Fruit fly (Drosophila melanogaster): ENCODE data around the gene fan.

dm6 chr3L:8080790-8081189 is 28.1 kb upstream of the fan start:
- TF ChIP-seq pan (optimal IDR thresholded peaks at IDR 0.05) (no peak), usp (GFP tag; optimal IDR thresholded peaks at IDR 0.05) (no peak), psq (optimal IDR thresholded peaks at IDR 0.05) (no peak), CG8478 (optimal IDR thresholded peaks at IDR 0.05) (no peak)
